Fruit fly (Drosophila melanogaster) whole organism, larva: Measurements from ENCODE around the gene CG4115.

ENCODE experiments used
- noc ChIP-seq: fragments of 200-800 bp; sonication (Bioruptor generic); optimal IDR thresholded peaks from 3 replicates; lab custom pipeline; 2019; ENCODE audit warnings: missing biosample characterization, mild to moderate bottlenecking, missing genetic modification characterization, moderate library complexity

CG4115 gene

DNA sequence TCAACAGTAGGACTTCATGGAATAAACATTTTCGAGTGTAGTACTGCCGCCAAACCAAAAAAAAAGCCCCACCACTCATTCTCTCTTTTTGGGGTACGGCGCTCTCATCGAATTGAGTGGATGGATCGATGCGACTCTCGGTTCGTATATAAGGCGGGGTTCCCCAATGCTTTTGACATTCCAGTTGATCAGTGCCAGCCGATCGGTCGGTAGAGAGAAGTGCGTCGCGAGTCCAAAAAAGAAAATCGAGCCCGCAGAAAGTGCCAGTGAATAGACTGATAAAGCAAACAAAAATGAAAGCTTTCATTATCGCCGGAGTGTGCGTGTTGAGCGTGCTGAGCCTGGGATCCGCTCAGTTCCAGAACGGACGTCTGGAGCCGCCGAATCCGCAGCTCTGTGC lies at the start of gene CG4115:
CG4115 (plus strand) TSS at position 172 of the 400 bp plus-strand sequence.
- no peak for TF ChIP-seq noc

DNA sequence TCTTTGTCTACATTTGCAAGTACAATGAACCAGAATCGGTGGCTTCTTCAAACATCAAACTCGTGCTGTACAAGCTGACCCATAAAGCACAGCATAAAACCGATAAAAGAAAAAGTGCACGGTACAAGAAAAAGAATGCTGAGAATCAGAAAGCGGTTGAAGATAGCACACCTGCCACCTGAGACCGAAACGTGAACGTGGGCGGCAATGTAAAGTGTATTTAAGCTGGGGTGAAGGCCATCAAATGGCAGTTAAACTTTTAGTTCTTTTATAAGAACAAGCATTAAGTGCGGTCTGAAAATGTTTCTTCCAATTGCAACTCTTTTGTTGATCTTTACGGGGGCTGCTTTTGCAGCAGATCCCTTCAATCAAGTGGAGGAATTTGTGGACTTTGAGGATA lies 48.8 kb upstream of the CG4115 start, which contains the start of gene CG4066:
CG4066 (plus strand) TSS at position 301 of the 400 bp plus-strand sequence.
- no peak for TF ChIP-seq noc

DNA sequence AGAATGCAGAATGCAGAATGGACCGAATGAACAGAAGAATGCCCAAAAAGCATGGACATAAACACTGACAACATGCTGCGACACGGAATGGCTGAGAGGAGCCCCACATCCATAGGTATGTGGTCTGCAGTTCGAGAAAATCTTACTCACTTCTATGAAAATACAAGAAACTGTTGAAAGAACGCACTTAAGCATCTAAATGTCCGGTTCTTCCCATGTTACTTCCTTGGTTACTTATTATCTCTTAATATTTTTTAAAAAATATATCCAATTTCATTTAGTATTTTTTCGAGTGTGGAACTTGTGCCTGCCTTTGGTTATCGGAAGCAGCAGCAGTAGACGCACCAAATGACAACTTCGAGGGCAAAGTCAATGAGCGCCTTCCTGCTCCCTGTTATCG lies 45.6 kb upstream of the CG4115 start:
- TF ChIP-seq noc = no peak

DNA sequence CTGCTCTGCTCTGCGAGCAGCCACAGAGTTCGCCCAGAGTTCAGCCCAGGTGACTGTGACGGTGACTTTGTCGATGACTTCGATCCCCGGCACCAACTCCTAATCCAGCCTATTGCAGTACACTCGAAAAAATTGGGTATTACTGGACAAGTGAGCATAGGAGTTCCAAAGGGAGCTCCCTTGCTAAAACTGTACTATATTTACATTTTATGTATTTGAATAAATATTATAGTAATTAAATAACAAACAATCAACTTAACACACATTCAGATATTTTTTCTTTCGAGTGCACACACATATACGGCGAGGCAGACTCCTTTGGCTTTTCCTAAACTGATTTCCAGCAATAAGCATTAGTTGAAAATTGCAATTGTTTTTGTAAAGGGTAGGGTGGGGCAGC lies 44.4 kb upstream of the CG4115 start:
- TF ChIP-seq noc = no peak

DNA sequence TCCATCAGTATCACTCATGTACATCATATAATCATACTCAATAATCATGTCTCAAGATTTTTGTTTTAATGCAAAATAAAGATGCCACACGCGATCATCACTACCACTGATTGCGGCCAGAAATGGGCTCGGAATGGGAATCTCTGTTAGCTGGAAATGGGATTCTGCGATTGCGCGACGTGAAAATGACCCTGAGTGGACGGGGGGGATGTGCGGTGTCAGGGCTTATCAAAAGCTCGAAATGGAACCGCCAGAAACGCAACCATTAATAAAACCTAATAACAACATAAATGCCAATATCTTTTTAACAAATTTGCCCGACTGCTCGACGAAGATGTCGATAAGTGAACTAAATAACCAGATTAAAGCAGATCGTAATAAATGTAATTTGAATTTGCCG lies 43.4 kb upstream of the CG4115 start:
- TF ChIP-seq noc = no peak

DNA sequence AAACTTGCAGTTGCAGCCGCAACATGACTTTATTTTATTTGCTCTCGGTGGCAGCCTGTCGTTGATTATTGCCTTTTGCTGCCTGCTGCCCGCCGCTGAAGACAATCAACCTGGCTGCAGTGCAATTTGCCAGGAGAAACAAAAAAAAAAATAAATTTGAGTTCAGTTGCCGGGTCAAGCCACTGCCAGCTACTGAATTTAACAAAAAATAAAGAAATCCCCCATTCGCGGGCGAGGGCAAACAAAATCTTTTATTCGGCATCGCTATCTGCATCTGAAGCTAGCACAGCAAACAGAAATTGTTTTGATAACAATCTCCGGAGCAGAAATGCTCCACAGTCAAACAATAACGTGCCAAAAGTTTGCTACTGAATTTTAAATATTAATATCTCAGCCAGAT lies 42.5 kb upstream of the CG4115 start:
- no peak for TF ChIP-seq noc

DNA sequence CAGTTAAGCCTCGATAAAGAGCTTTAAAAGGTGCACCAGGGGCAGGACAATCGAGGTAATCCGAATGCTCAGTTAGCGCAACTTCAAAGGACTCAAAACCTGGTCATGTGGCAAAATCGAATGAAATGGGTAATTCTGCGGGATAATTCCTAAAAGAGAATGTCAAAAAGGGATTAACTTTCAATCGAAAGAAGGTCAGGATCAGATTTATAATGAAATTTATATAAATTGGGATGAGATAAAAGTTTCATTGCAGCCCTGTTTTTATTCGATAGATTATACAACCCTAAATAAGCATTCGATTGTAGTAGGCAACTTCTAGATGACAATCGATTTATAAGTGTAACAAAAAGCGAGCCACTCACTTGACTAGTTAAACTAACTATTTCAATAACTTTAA lies 36.6 kb upstream of the CG4115 start, which contains the start of gene CG10013:
CG10013 (plus strand) TSS at position 301 of the 400 bp plus-strand sequence.
- TF ChIP-seq noc = no peak

DNA sequence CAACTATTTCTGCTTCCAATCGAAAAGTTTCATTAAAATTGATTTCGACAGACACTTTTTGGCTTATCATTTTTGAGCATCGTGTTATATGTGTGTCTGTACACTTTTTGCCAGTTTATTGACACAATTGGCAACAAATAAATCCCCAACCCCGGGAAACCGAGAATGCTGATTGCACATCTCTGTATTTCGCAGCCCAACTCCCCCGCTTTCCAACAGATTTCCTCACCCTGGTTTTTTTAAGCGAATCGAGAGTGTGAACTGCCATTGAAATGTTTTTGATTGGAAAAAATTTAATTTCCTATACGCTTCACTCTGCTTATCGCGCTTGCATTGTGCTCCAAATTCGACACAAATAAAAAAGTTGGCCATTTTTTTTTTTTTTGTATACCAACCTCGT lies 33.0 kb upstream of the CG4115 start:
- no peak for TF ChIP-seq noc

DNA sequence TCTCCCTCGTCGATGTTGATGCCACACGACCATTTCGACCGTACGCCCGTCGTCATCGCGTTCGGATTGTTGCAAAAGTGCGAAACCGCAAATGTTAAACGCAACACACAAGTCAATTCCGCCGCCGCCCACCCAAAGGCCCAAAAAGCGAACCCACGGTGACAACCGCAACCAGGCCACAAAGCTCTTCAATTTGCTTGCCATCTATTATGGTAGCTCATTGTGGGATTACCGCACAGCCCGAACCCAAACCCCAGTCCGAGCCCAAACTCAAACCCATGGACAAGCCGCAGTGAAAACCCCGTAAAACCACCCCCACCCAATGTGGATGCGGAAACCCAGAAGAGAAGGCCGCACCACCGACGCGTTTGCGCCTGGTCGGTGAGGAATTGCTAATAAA lies 30.0 kb upstream of the CG4115 start:
- no peak for TF ChIP-seq noc

DNA sequence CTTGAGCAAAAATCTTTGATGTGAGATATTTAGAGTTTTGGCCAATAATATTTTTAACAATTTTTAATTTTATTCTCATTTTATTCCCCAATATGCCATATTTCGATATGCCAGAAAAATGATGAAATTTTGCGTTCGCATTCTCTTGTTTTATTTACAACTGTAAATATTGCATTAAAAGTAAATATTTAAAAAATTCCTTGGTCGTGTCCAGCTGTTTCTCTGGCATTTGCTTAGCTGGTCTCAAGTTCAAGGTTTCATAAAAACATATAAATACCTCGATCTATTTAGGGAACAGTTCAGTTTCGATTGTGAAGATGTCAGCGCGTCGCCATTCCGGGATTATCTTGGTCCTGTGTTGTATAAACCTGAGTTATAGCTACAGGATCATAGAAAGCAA lies 18.4 kb upstream of the CG4115 start, which contains the start of gene Sgsf:
Sgsf (plus strand) TSS at position 301 of the 400 bp plus-strand sequence.
- no peak for TF ChIP-seq noc

DNA sequence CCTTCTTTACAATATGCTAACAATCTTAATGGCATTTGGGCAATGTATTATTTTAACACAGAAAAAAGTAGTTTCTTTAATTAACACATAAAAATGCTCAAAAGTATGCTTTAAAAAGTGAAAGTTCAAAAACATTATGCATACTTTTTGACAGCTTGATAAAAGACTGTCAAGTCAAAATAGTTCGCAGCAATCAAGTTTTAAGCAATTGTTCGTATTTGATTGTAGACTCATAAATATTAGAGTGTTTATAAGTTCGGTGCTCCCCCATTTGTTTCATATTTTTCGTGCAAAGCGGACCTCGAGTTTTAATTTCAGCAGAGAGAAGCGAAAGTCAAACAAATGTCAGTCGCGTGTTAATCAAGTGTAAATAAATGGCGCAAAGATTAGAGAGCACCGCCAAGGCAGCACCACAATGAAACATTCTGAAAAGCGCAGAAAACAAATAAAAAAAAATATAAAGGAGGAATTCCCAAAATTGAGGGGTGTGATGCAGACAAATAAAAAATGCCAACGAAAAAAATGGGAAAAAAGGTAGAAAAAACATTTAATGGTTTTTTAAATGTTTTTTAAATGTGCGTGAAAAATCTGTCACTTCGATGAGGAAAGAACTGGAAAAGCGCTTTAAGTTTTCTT lies 14.8 kb upstream of the CG4115 start:
- TF ChIP-seq noc = no peak

DNA sequence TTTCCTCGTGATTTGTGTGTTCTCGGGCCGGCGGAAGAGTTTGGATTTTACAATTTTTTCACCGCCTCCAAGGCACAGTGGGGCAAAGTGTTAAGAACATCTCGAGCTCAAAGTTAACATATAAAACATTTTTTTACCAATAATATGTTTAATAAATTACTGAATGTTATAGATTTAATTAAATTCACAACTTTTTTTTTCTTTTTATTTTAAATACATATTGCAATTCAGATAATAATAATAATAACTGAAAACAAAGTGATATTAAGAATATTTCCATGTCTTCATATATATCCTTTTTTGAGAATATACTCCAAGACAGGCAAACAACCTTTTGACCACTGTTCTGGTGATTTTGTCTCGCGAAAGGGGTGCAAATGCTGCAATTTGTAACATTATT lies 13.8 kb upstream of the CG4115 start:
- TF ChIP-seq noc = no peak

DNA sequence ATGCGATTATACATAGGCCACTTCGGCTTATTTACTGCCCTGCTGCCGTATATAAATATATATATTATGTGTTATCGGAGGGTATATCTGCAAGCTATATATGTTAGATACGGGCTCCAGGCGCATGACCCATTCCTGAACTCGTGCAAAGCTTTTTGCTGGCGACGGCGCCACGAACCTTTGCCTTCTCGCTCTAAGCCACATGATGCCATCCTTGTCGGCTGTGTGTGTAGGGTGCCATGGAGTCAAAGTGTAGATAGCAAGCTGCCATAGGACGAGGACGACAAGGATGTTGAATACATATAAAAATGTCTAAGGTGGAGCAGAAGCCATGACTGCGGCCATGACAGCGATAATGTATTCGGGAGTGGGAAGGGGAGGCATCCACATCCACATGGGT lies 12.1 kb upstream of the CG4115 start:
- TF ChIP-seq noc = no peak

DNA sequence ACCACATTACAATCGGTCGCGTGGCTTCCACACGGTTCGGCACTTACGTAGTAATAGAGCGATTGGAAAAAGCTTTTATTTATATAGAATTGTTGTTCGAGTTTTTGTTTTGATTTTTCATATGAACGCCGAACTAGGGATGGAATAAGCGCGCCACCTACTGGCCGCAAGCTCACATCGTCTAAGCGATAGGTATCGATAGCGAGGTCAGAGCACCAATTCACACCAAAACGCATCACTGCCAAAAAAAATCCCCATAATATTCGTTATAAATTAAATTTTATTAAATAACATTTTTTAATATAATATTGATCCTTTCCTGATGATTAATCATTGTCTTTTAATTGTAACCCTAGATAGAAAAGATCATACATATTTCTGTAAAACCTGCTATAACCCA lies 9.3 kb upstream of the CG4115 start, which contains the start of gene CG10038:
CG10038 (minus strand) TSS at position 148 of the 400 bp plus-strand sequence.
- no peak for TF ChIP-seq noc

DNA sequence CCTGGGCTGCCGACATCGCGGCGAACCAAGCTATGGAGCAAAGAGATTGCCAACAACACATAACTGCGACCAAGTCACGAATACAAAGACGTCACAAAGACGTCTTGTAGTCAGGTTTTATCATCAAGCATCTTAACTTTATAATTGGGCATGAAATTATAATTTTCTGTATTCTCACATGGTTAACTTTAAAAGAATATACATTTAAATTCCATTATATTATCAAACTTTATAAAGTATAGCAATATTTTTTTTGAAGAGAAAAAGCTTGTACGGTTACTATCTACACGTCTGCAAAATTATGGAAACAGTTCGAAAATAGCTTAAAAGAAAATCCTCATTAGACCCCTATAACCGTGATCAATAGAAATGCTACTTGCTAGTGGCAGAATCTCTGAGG lies 7.8 kb upstream of the CG4115 start, which contains the start of gene CG10041:
CG10041 (minus strand) TSS at position 101 of the 400 bp plus-strand sequence.
- no peak for TF ChIP-seq noc

DNA sequence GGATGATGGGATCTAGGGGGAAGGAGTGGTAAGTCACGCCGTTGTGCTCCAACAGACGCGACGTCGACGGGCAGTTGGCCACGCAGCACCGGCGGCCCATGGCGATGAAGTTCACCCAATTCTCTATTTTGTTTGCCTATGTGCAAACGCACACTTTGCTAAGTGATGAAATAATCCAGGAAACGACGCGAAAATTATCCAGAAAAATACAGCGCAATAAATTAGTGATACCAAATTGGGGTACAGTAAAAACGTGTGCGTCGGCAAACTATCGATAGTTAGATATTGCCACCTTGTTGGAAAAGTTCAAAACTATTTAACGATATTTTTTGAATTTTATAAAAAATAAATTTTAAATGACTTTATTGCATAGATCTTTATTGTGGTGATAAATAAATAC lies 3.8 kb upstream of the CG4115 start, which contains the start of gene MBD-R2:
MBD-R2 (minus strand) TSS at position 222 of the 400 bp plus-strand sequence.
- no peak for TF ChIP-seq noc

DNA sequence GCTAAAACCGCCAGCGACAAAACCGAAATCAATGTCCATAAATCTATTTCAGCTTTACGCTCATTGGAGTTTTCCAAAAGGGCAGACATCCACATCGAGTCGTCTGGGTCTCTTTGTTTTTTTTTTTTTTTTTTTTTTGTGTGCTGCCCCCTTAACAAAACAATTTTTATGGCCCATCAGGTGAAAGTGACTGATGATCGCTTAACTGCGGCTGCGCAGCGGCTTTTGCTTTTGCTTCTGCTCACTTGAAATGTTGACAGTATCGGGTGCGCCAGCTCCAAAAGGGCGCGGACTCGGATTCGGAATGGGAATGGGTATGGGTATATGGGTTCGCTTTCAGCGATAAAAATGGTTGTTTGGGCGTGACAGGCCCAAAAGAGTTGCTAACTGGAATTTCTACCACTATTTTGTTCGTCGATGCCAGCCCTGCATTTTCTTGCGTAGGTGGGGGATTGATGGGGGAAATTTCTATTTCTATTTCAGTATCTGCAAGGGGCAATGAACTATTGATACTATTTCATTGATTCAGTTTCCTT lies 2.2 kb downstream of the CG4115 start:
- no peak for TF ChIP-seq noc

DNA sequence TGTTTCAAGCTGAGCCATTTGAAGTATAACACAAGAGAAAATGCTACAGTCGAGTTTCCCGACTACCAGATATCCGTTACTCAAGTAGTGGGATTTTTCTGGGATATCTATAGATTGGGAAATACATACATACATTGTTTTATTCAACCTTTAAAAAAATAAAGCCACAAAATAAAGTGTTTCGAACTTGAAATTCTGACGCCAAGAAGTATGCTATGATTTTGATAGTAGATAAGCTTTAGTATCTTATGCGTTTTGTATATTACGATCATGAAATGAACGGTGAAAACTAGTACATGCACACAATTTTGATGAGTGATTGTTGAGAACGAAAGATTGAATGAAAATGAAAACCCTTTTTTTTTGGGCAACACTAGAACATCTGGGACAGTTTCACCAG lies 3.7 kb downstream of the CG4115 start:
- TF ChIP-seq noc = no peak
